Worm (Caenorhabditis elegans) whole organism, early embryonic: ENCODE data around the gene Y43F8B.29.

ENCODE experiments used
- ama-1 ChIP-seq: fragments of 150-350 bp; optimal IDR thresholded peaks from 2 replicates; lab custom pipeline; 2014
- ceh-36 ChIP-seq: sonication (generic microtip); optimal IDR thresholded peaks from 2 replicates; lab custom pipeline; 2016; ENCODE audit warnings: missing genetic modification characterization, inconsistent platforms, missing compliant biosample characterization
- sea-1 ChIP-seq: fragments of 200-800 bp; sonication (Bioruptor generic); conservative IDR thresholded peaks from 2 replicates; pipeline ENCODE4 v1.3.6; 2022; ENCODE audit warnings: missing genetic modification characterization, missing compliant biosample characterization
- tbx-37 ChIP-seq: fragments of 200-800 bp; sonication (Bioruptor generic); conservative IDR thresholded peaks from 2 replicates; pipeline ENCODE4 v1.3.6; 2022; ENCODE audit warnings: missing genetic modification reagents, missing genetic modification characterization, missing compliant biosample characterization

ce11 chrV:19448805-19449204 lies 42.6 kb upstream of the Y43F8B.29 start, which contains the start of gene M04C3.2:
- no peak for TF ChIP-seq ama-1 (lab: Kevin White, UChicago)
- no peak for TF ChIP-seq sea-1
- TF ChIP-seq ceh-36 (tag; lab: Kevin White, UChicago), result no peak
- TF ChIP-seq tbx-37 (GFP tag; lab: Robert Waterston, UW), result no peak
